Fruit fly (Drosophila melanogaster): Measurements from ENCODE around the gene Gr22a.
A peak's percentile ranks its signal among the peaks of the same experiment; 100 is the strongest.

Gene Gr22a

dm6 chr2L:1837717-1838368, 43.1 kb upstream of the Gr22a start (continued):
- no peak for TF ChIP-seq CG16863 (GFP tag; optimal IDR thresholded peaks at IDR 0.05)
- peak; percentile 50 for TF ChIP-seq NfI (GFP tag; optimal IDR thresholded peaks at IDR 0.05)
- 0 out of 3 replicates have a peak, but pooled peaks have one; percentile 16 for TF ChIP-seq H15 (GFP tag; IDR thresholded peaks at IDR 0.05)
- no peak for TF ChIP-seq zfh2 (GFP tag; optimal IDR thresholded peaks at IDR 0.05)
- no peak for TF ChIP-seq pho (GFP tag; optimal IDR thresholded peaks at IDR 0.05)
- TF ChIP-seq tin (GFP tag; optimal IDR thresholded peaks at IDR 0.05) = peak; percentile 24
- TF ChIP-seq Blimp-1 (GFP tag; optimal IDR thresholded peaks at IDR 0.05) = no peak
- no peak for TF ChIP-seq bigmax (GFP tag; optimal IDR thresholded peaks at IDR 0.05)
- TF ChIP-seq CG30403 (GFP tag; optimal IDR thresholded peaks at IDR 0.05) = no peak
- TF ChIP-seq dmrt99B (tag; optimal IDR thresholded peaks at IDR 0.05) = peak; percentile 45
- TF ChIP-seq YL-1 (GFP tag; optimal IDR thresholded peaks at IDR 0.05) = no peak
- peak; percentile 91 for TF ChIP-seq Ets65A (GFP tag)
- no peak for TF ChIP-seq CG14050 (GFP tag; IDR thresholded peaks at IDR 0.05)
- TF ChIP-seq Hsf (GFP tag; optimal IDR thresholded peaks at IDR 0.05) = peak; percentile 4
- no peak for TF ChIP-seq en (GFP tag; optimal IDR thresholded peaks at IDR 0.05)
- TF ChIP-seq CG18262 (tag; optimal IDR thresholded peaks at IDR 0.05) = no peak
- no peak for TF ChIP-seq knrl (GFP tag; IDR thresholded peaks at IDR 0.05; ENCODE audit: partially characterized antibody)
- peak; percentile 47 for TF ChIP-seq HLH54F (GFP tag; optimal IDR thresholded peaks at IDR 0.05)
- no peak for TF ChIP-seq Deaf1 (tag; optimal IDR thresholded peaks at IDR 0.05)
- no peak for TF ChIP-seq gcm (GFP tag; optimal IDR thresholded peaks at IDR 0.05)
- no peak for TF ChIP-seq CrebB (tag; optimal IDR thresholded peaks at IDR 0.05)

dm6 chr2L:1836238-1836637, 41.5 kb upstream of the Gr22a start, which contains the start of gene wry:
Gene wry, plus strand, starts transcription at chr2L:1836538.
- TF ChIP-seq CG13894 (tag; optimal IDR thresholded peaks at IDR 0.05) (no peak), CG1832 (GFP tag; optimal IDR thresholded peaks at IDR 0.05) (no peak), CG16779 (GFP tag; IDR thresholded peaks at IDR 0.05) (peak; percentile 55; the same call in 1 of the 2 replicates), Jarid2 (GFP tag; optimal IDR thresholded peaks at IDR 0.05) (peak; percentile 16), CG7786 (GFP tag; optimal IDR thresholded peaks at IDR 0.05) (no peak), CG7556 (GFP tag; optimal IDR thresholded peaks at IDR 0.05) (no peak), crp (GFP tag; optimal IDR thresholded peaks at IDR 0.05) (peak in 1 of 2 experiments; percentile 43), Med (GFP tag) (peak; percentile 6), Deaf1 (tag; optimal IDR thresholded peaks at IDR 0.05) (peak; percentile 26), aop (GFP tag; IDR thresholded peaks at IDR 0.05) (no peak), ewg (GFP tag; optimal IDR thresholded peaks at IDR 0.05) (peak; percentile 64), dmrt11E (tag; optimal IDR thresholded peaks at IDR 0.05) (no peak), CG11504 (tag; optimal IDR thresholded peaks at IDR 0.05) (peak; percentile 48), abd-A (tag; optimal IDR thresholded peaks at IDR 0.05) (peak; percentile 42), CG14860 (GFP tag; IDR thresholded peaks at IDR 0.05; ENCODE audit: partially characterized antibody) (no peak), scrt (GFP tag; optimal IDR thresholded peaks at IDR 0.05) (peak; percentile 77), CG16813 (GFP tag; IDR thresholded peaks at IDR 0.05; ENCODE audit: partially characterized antibody) (no peak), Trl (optimal IDR thresholded peaks at IDR 0.05) (peak; percentile 24 to 48), Trl (GFP tag; optimal IDR thresholded peaks at IDR 0.05) (no peak)

All from whole organism, embryonic.